Fruit fly (Drosophila melanogaster) Kc167 (cell line): ENCODE data around the gene CG42394.

Experiments used
- Myc ChIP-seq: fragments of >200 bp; optimal IDR thresholded peaks from 2 replicates; lab custom pipeline; 2017; ENCODE audit warnings: missing external identifiers
- Sin3A ChIP-seq: fragments of >200 bp; optimal IDR thresholded peaks from 2 replicates; lab custom pipeline; 2018; ENCODE audit warnings: missing external identifiers
- h ChIP-seq: fragments of >200 bp; optimal IDR thresholded peaks from 3 replicates; lab custom pipeline; 2018; ENCODE audit warnings: missing external identifiers
- insv ChIP-seq: fragments of >200 bp; optimal IDR thresholded peaks from 3 replicates; lab custom pipeline; 2018; ENCODE audit warnings: missing external identifiers
- psq ChIP-seq: fragments of >200 bp; optimal IDR thresholded peaks from 2 replicates; lab custom pipeline; 2017; ENCODE audit warnings: missing external identifiers
- ttk ChIP-seq: sonication (Bioruptor generic); optimal IDR thresholded peaks from 2 replicates; lab custom pipeline; 2017; ENCODE audit warnings: missing external identifiers

- TF ChIP-seq Sin3A (lab: Kevin White, UChicago) = no peak
- no peak for TF ChIP-seq h (lab: Kevin White, UChicago)
- no peak for TF ChIP-seq Myc (lab: Kevin White, UChicago)
- TF ChIP-seq psq (lab: Kevin White, UChicago) = no peak
- no peak for TF ChIP-seq insv (lab: Kevin White, UChicago)
- TF ChIP-seq ttk (lab: Kevin White, UChicago) = no peak
Observed at dm6 chr3R:10872148-10872783, 22.6 kb downstream of the CG42394 start, which contains the start of gene Fdh.
